Fruit fly (Drosophila melanogaster) whole organism, adult: ENCODE results near the gene CG32440.

Source experiments
- CG11617 ChIP-seq: fragments of 200-800 bp; sonication (Bioruptor generic); optimal IDR thresholded peaks from 2 replicates; lab custom pipeline; 2017; ENCODE audit warnings: mild to moderate bottlenecking, missing biosample characterization, missing genetic modification reagents, missing genetic modification characterization
- CG14711 ChIP-seq: fragments of 200-800 bp; sonication (Bioruptor generic); optimal IDR thresholded peaks from 2 replicates; lab custom pipeline; 2018; ENCODE audit warnings: missing biosample characterization, mild to moderate bottlenecking, missing genetic modification characterization, moderate library complexity
- CG33017 ChIP-seq: fragments of 200-800 bp; sonication (Bioruptor generic); optimal IDR thresholded peaks from 2 replicates; lab custom pipeline; 2018; ENCODE audit warnings: missing biosample characterization, mild to moderate bottlenecking, missing genetic modification characterization, moderate library complexity
- CG7101 ChIP-seq: fragments of 200-800 bp; sonication (Bioruptor generic); optimal IDR thresholded peaks from 2 replicates; lab custom pipeline; 2018; ENCODE audit warnings: missing biosample characterization, mild to moderate bottlenecking, missing genetic modification characterization, moderate library complexity
- Clk ChIP-seq: fragments of 200-800 bp; sonication (Bioruptor generic); optimal IDR thresholded peaks from 2 replicates; lab custom pipeline; 2017; ENCODE audit warnings: missing biosample characterization, missing genetic modification characterization
- Hr96 ChIP-seq: fragments of 200-800 bp; sonication (Bioruptor generic); optimal IDR thresholded peaks from 2 replicates; lab custom pipeline; 2016; ENCODE audit warnings: missing biosample characterization, missing genetic modification characterization
- Mnt ChIP-seq: fragments of 200-800 bp; sonication (Bioruptor generic); optimal IDR thresholded peaks from 2 replicates; lab custom pipeline; 2016; ENCODE audit warnings: missing biosample characterization, mild to moderate bottlenecking, missing genetic modification characterization
- cic ChIP-seq: fragments of 200-800 bp; sonication (Bioruptor generic); optimal IDR thresholded peaks from 2 replicates; lab custom pipeline; 2017; ENCODE audit warnings: missing biosample characterization, mild to moderate bottlenecking, missing genetic modification characterization, moderate library complexity
- cnc ChIP-seq, 2 experiments: fragments of >200 bp; optimal IDR thresholded peaks; 2 replicates each; lab custom pipeline; 2017
- kay ChIP-seq: fragments of 200-800 bp; sonication (Bioruptor generic); peaks from one replicate; lab custom pipeline; 2016; ENCODE audit warnings: missing biosample characterization, missing genetic modification characterization, borderline replicate concordance
- ovo ChIP-seq: fragments of 200-800 bp; sonication (Bioruptor generic); optimal IDR thresholded peaks from 2 replicates; lab custom pipeline; 2016; ENCODE audit warnings: missing biosample characterization, missing genetic modification characterization
- pad ChIP-seq: fragments of 200-800 bp; sonication (Bioruptor generic); optimal IDR thresholded peaks from 3 replicates; lab custom pipeline; 2017; ENCODE audit warnings: missing biosample characterization, missing genetic modification characterization, mild to moderate bottlenecking, moderate library complexity, missing genetic modification reagents
- toe ChIP-seq: fragments of 200-800 bp; sonication (Bioruptor generic); optimal IDR thresholded peaks from 2 replicates; lab custom pipeline; 2016; ENCODE audit warnings: missing biosample characterization, missing genetic modification characterization

dm6 chr3L:21402552-21402951 lies 42.6 kb downstream of the CG32440 start:
- no peak for TF ChIP-seq kay (GFP tag; lab: Kevin White, UChicago)
- no peak for TF ChIP-seq CG14711 (tag; lab: Kevin White, UChicago)
- no peak for TF ChIP-seq Hr96
- no peak for TF ChIP-seq pad (GFP tag; lab: Kevin White, UChicago)
- no peak for TF ChIP-seq toe (GFP tag; lab: Kevin White, UChicago)
- TF ChIP-seq cnc (optimal IDR thresholded peaks at IDR 0.05; lab: Kevin White, UChicago), result no peak
- no peak for TF ChIP-seq Mnt
- no peak for TF ChIP-seq ovo (GFP tag; lab: Kevin White, UChicago)
- TF ChIP-seq cic (GFP tag; lab: Kevin White, UChicago), result no peak
- TF ChIP-seq Clk (GFP tag; lab: Kevin White, UChicago), result no peak
- TF ChIP-seq CG33017 (tag; lab: Kevin White, UChicago), result no peak
- no peak for TF ChIP-seq CG7101 (tag; lab: Kevin White, UChicago)
- TF ChIP-seq CG11617, result no peak
